Worm (Caenorhabditis elegans): ENCODE measurements around the gene F46B6.2.
A peak's percentile ranks its signal among the peaks of the same experiment; 100 is the strongest.

The F46B6.2 gene

DNA sequence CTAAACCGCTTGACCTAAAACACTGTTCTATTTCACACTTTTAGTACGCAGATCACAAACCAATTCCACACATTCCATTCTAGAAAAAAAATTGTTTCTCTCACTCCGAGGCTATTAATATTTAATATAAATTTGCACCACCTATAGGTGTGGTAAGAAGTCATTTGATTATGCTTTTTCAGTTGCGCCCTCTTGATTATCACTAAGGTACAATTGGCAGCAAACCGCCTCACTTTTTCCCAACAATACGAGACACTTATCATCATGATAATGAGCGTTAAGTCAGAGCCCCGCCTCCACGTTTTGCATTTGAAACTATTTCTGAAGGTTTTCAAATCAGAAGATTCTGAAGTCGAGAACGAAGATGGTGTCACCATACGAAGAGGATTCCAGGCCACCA, 34.8 kb upstream of the F46B6.2 start, which contains the start of gene aqp-4:
Gene aqp-4, plus strand, starts transcription at position 270 of the 400 bp plus-strand sequence.
- no peak for TF ChIP-seq aptf-3 (GFP tag; IDR thresholded peaks at IDR 0.05)
- TF ChIP-seq snpc-4 (GFP tag; optimal IDR thresholded peaks at IDR 0.05), result no peak
- no peak for TF ChIP-seq snpc-4 (tag; optimal IDR thresholded peaks at IDR 0.05)
- TF ChIP-seq lin-40 (tag; optimal IDR thresholded peaks at IDR 0.05), result no peak
- TF ChIP-seq nhr-27 (tag; optimal IDR thresholded peaks at IDR 0.05), result no peak
- peak; percentile 64 for TF ChIP-seq nhr-80 (tag; optimal IDR thresholded peaks at IDR 0.05)
- TF ChIP-seq lag-1 (GFP tag; IDR thresholded peaks at IDR 0.05), result no peak
- no peak for TF ChIP-seq Y95B8A.8 (GFP tag; IDR thresholded peaks at IDR 0.05)
- TF ChIP-seq Y53G8AR.9 (GFP tag; conservative IDR thresholded peaks at IDR 0.05), result no peak

DNA sequence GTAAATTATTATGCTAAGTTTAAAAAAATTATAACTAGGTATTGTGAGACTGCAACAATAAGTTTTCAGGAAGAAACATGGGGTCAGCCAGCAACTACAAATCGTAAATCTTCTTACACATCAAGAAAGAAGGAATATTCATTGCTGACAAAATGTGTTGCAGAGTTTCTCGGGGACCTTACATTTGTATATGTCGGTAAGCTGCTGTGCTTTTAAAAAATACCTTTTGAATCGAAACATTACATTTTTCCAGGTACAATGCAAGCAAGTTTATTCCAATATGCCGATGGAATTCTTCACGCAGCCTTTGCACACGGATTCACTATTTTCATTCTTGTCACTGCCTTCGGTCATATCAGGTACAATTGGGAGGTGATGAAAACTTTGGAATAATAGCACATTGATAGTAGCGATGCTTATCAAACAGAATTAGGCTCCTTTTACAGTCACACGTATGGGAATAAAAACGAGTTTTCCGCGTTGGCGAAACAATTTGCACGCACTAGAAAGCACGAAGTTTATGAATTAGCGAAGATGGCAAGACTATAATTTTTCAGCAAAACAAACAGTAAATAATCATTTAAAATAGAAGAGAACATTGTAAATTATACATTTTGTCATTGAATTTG, 33.9 kb upstream of the F46B6.2 start:
- TF ChIP-seq lsl-1 (GFP tag; optimal IDR thresholded peaks at IDR 0.05) (no peak), nhr-80 (tag; optimal IDR thresholded peaks at IDR 0.05) (peak; percentile 48)

ce11 chrV:9739402-9739801, 32.7 kb upstream of the F46B6.2 start, which contains the start of gene marc-1:
Gene marc-1, plus strand, starts transcription at chrV:9739702.
- TF ChIP-seq tbx-9 (tag; optimal IDR thresholded peaks at IDR 0.05; ENCODE audit: borderline replicate concordance) (no peak), egrh-3 (GFP tag; IDR thresholded peaks at IDR 0.05) (no peak), tbp1 (GFP tag; optimal IDR thresholded peaks at IDR 0.05) (no peak), somi-1 (GFP tag; optimal IDR thresholded peaks at IDR 0.05) (no peak), ekl-4 (GFP tag; IDR thresholded peaks at IDR 0.05) (no peak), ztf-22 (GFP tag; optimal IDR thresholded peaks at IDR 0.05) (no peak), T26A5.8 (tag; optimal IDR thresholded peaks at IDR 0.05) (no peak), nhr-120 (GFP tag; IDR thresholded peaks at IDR 0.05) (no peak), nhr-90 (tag; optimal IDR thresholded peaks at IDR 0.05) (no peak), dpl-1 (GFP tag; optimal IDR thresholded peaks at IDR 0.05) (no peak), snpc-1.3 (tag; optimal IDR thresholded peaks at IDR 0.05; ENCODE audit: insufficient read depth) (no peak), gei-17 (GFP tag; optimal IDR thresholded peaks at IDR 0.05) (no peak), let-526 (GFP tag; IDR thresholded peaks at IDR 0.05) (no peak), snpc-3.4 (tag; optimal IDR thresholded peaks at IDR 0.05) (no peak)

DNA sequence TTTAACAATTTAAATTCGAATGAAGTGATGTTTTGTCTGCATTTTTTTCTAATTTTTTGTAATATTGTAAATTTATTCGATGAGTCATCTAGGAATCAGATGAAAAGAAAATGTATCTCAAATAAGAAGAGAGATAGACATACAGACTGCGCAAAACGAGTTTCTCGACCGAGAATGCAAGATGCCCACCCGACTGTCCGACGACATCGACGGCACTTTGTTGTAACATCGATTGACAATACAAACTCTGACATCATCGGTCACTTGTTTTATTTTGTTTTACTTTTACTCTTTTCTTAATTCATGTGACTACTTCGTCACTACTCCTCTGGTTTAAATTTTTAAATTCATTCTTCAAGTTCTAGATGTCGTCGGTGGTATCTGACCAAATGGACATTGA, 31.2 kb upstream of the F46B6.2 start, which contains the start of gene sta-2:
Gene sta-2, plus strand, starts transcription at position 349 of the 400 bp plus-strand sequence.
- peak; percentile 27 for TF ChIP-seq lin-40 (tag; optimal IDR thresholded peaks at IDR 0.05)
- TF ChIP-seq ceh-40 (GFP tag; IDR thresholded peaks at IDR 0.05), result no peak
- no peak for TF ChIP-seq F22D6.2 (tag; optimal IDR thresholded peaks at IDR 0.05)

- TF ChIP-seq cebp-2 (GFP tag; IDR thresholded peaks at IDR 0.05), result no peak
- peak; percentile 17 for TF ChIP-seq zim-3 (tag; optimal IDR thresholded peaks at IDR 0.05)
Measured at ce11 chrV:9744934-9745333, 27.2 kb upstream of the F46B6.2 start, which contains the start of gene F58E6.13. Gene F58E6.13, plus strand, starts transcription at chrV:9745234.

DNA sequence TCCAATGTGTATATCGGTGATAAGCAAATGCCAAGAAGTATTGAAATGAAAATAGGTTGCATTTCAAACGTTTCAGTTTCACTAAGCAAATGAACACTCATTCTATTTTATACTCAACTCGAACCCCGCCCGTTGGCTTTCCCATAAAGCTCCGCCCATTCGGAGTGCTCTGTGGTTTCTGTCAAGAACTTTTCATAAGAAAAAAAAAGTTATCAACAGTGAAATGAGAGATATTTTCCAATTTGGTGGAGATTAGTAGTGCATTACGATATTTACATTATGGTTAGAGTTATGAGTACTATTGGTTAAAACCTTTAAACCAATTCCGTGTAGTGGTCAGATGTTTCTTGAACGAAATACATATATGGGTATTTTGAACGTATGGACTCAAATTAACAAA, 21.8 kb upstream of the F46B6.2 start, which contains the start of gene F58E6.4:
Gene F58E6.4, minus strand, starts transcription at position 101 of the 400 bp plus-strand sequence.
- TF ChIP-seq ceh-40 (GFP tag; IDR thresholded peaks at IDR 0.05) (no peak), unc-130 (GFP tag; optimal IDR thresholded peaks at IDR 0.05) (no peak), Y67H2A.10 (GFP tag; conservative IDR thresholded peaks at IDR 0.05) (no peak), aptf-3 (GFP tag; IDR thresholded peaks at IDR 0.05) (no peak), hsf-1 (GFP tag; IDR thresholded peaks at IDR 0.05) (no peak), nhr-80 (tag; optimal IDR thresholded peaks at IDR 0.05) (no peak), T07F8.4 (tag; optimal IDR thresholded peaks at IDR 0.05) (no peak), lsl-1 (GFP tag; optimal IDR thresholded peaks at IDR 0.05) (no peak), ceh-58 (GFP tag; IDR thresholded peaks at IDR 0.05) (no peak), ztf-6 (GFP tag; IDR thresholded peaks at IDR 0.05) (no peak), atf-7 (tag; optimal IDR thresholded peaks at IDR 0.05) (no peak), hlh-12 (tag; optimal IDR thresholded peaks at IDR 0.05) (no peak), F23B12.7 (tag; optimal IDR thresholded peaks at IDR 0.05; ENCODE audit: insufficient read depth) (no peak), athp-1 (tag; optimal IDR thresholded peaks at IDR 0.05) (no peak), attf-6 (GFP tag; IDR thresholded peaks at IDR 0.05) (no peak), cebp-2 (GFP tag; IDR thresholded peaks at IDR 0.05) (no peak)
